Fruit fly (Drosophila melanogaster) whole organism, adult: ENCODE measurements around the gene CG32650.

ENCODE experiments used
- CG12768 ChIP-seq: fragments of 200-800 bp; sonication (Bioruptor generic); optimal IDR thresholded peaks from 2 replicates; lab custom pipeline; 2017; ENCODE audit warnings: missing biosample characterization, missing genetic modification characterization, mild to moderate bottlenecking, moderate library complexity, missing genetic modification reagents
- CG14711 ChIP-seq: fragments of 200-800 bp; sonication (Bioruptor generic); optimal IDR thresholded peaks from 2 replicates; lab custom pipeline; 2018; ENCODE audit warnings: missing biosample characterization, mild to moderate bottlenecking, missing genetic modification characterization, moderate library complexity
- CG1620 ChIP-seq: fragments of 200-800 bp; sonication (Bioruptor generic); optimal IDR thresholded peaks from 2 replicates; lab custom pipeline; 2016; ENCODE audit warnings: missing biosample characterization, missing genetic modification characterization
- Clk ChIP-seq: fragments of 200-800 bp; sonication (Bioruptor generic); optimal IDR thresholded peaks from 2 replicates; lab custom pipeline; 2017; ENCODE audit warnings: missing biosample characterization, missing genetic modification characterization
- Crg-1 ChIP-seq: fragments of 200-800 bp; sonication (Bioruptor generic); optimal IDR thresholded peaks from 2 replicates; lab custom pipeline; 2016; ENCODE audit warnings: missing biosample characterization, missing genetic modification characterization
- Mnt ChIP-seq: fragments of 200-800 bp; sonication (Bioruptor generic); optimal IDR thresholded peaks from 2 replicates; lab custom pipeline; 2016; ENCODE audit warnings: missing biosample characterization, mild to moderate bottlenecking, missing genetic modification characterization
- cic ChIP-seq: fragments of 200-800 bp; sonication (Bioruptor generic); optimal IDR thresholded peaks from 2 replicates; lab custom pipeline; 2017; ENCODE audit warnings: missing biosample characterization, mild to moderate bottlenecking, missing genetic modification characterization, moderate library complexity
- kay ChIP-seq: fragments of 200-800 bp; sonication (Bioruptor generic); peaks from one replicate; lab custom pipeline; 2016; ENCODE audit warnings: missing biosample characterization, missing genetic modification characterization, borderline replicate concordance
- ovo ChIP-seq: fragments of 200-800 bp; sonication (Bioruptor generic); optimal IDR thresholded peaks from 2 replicates; lab custom pipeline; 2016; ENCODE audit warnings: missing biosample characterization, missing genetic modification characterization
- tj ChIP-seq: fragments of 200-800 bp; sonication (Bioruptor generic); optimal IDR thresholded peaks from 3 replicates; lab custom pipeline; 2017; ENCODE audit warnings: missing biosample characterization, mild to moderate bottlenecking, missing genetic modification characterization, moderate library complexity
- toe ChIP-seq: fragments of 200-800 bp; sonication (Bioruptor generic); optimal IDR thresholded peaks from 2 replicates; lab custom pipeline; 2016; ENCODE audit warnings: missing biosample characterization, missing genetic modification characterization

dm6 chrX:12922338-12922737 is 23.9 kb upstream of the CG32650 start:
- TF ChIP-seq Clk (GFP tag; lab: Kevin White, UChicago) = no peak
- no peak for TF ChIP-seq cic
- no peak for TF ChIP-seq CG12768 (GFP tag; lab: Kevin White, UChicago)
- no peak for TF ChIP-seq Mnt
- TF ChIP-seq kay (GFP tag; lab: Kevin White, UChicago) = no peak
- no peak for TF ChIP-seq CG1620 (GFP tag; lab: Kevin White, UChicago)
- TF ChIP-seq toe (GFP tag; lab: Kevin White, UChicago) = no peak
- no peak for TF ChIP-seq ovo (GFP tag; lab: Kevin White, UChicago)
- no peak for TF ChIP-seq CG14711 (tag; lab: Kevin White, UChicago)
- no peak for TF ChIP-seq Crg-1
- TF ChIP-seq tj (GFP tag; lab: Kevin White, UChicago) = no peak
